Fruit fly (Drosophila melanogaster): ENCODE data around the gene Svil.

Gene Svil

dm6 chr3L:2360257-2360656 lies 17.2 kb upstream of the Svil start, which contains the start of gene CG13801:
TSS of gene CG13801 (plus strand) at chr3L:2360557.
- TF ChIP-seq sv (GFP tag; optimal IDR thresholded peaks at IDR 0.05) = no peak
- no peak for TF ChIP-seq CrebA (GFP tag; optimal IDR thresholded peaks at IDR 0.05; ENCODE audit: borderline replicate concordance)
- no peak for TF ChIP-seq foxo (GFP tag; optimal IDR thresholded peaks at IDR 0.05)
- no peak for TF ChIP-seq HLH106 (tag; optimal IDR thresholded peaks at IDR 0.05)
- no peak for TF ChIP-seq GATAd (GFP tag; optimal IDR thresholded peaks at IDR 0.05)
- TF ChIP-seq Hr78 (GFP tag; optimal IDR thresholded peaks at IDR 0.05) = no peak
- TF ChIP-seq lola (GFP tag; optimal IDR thresholded peaks at IDR 0.05) = no peak
- TF ChIP-seq dl (GFP tag; optimal IDR thresholded peaks at IDR 0.05; ENCODE audit: insufficient read depth in 1 of 2, partially characterized antibody in 2 of 2) = no peak
- TF ChIP-seq pan (optimal IDR thresholded peaks at IDR 0.05) = no peak
- TF ChIP-seq ey (GFP tag; optimal IDR thresholded peaks at IDR 0.05) = no peak
- no peak for TF ChIP-seq brk (GFP tag; optimal IDR thresholded peaks at IDR 0.05)
- TF ChIP-seq tai (GFP tag; optimal IDR thresholded peaks at IDR 0.05) = no peak
- no peak for TF ChIP-seq usp (GFP tag; optimal IDR thresholded peaks at IDR 0.05)
- no peak for TF ChIP-seq Vsx2 (GFP tag; optimal IDR thresholded peaks at IDR 0.05; ENCODE audit: partially characterized antibody)

DNA sequence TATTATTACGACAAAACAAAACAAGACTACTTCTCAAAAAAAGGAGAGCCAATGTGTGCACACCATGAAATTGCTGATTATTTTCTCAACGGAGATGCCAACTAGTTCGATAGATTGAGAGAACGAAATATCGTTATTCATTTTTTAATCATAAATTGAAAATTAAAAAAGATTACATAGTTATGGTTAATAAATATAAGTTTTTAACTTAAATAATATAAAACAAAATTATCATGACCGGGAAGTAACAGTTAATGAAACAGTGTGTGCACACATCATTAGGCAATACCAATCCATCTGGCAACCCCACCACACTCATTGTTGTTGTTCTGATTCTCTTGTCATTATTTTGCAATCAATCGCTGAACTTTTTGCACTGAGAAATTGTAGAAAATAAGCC lies 5.6 kb upstream of the Svil start, which contains the start of the genes CG1317 and CG8993:
Gene CG1317, minus strand, starts transcription at position 58 of the 400 bp plus-strand sequence.
Gene CG8993, plus strand, starts transcription at position 318 of the 400 bp plus-strand sequence.
- TF ChIP-seq fru (GFP tag; optimal IDR thresholded peaks at IDR 0.05) (no peak), tai (GFP tag; optimal IDR thresholded peaks at IDR 0.05) (no peak), CG32264 (GFP tag; optimal IDR thresholded peaks at IDR 0.05) (no peak), lola (GFP tag; optimal IDR thresholded peaks at IDR 0.05) (no peak), rgr (GFP tag; optimal IDR thresholded peaks at IDR 0.05) (peak; percentile 47), Sp1 (GFP tag; optimal IDR thresholded peaks at IDR 0.05) (peak; percentile 24), h (GFP tag; optimal IDR thresholded peaks at IDR 0.05) (no peak), sage (GFP tag; optimal IDR thresholded peaks at IDR 0.05) (no peak), Mio (GFP tag; optimal IDR thresholded peaks at IDR 0.05) (no peak), ey (GFP tag; optimal IDR thresholded peaks at IDR 0.05) (no peak), OdsH (GFP tag; optimal IDR thresholded peaks at IDR 0.05) (no peak), dl (GFP tag; optimal IDR thresholded peaks at IDR 0.05; ENCODE audit: insufficient read depth in 1 of 2, partially characterized antibody in 2 of 2) (no peak), dmrt93B (GFP tag; optimal IDR thresholded peaks at IDR 0.05) (no peak), Abd-B (GFP tag; optimal IDR thresholded peaks at IDR 0.05) (no peak), Vsx2 (GFP tag; optimal IDR thresholded peaks at IDR 0.05; ENCODE audit: partially characterized antibody) (no peak), Dif (GFP tag; optimal IDR thresholded peaks at IDR 0.05; ENCODE audit: partially characterized antibody) (no peak), CrebA (GFP tag; optimal IDR thresholded peaks at IDR 0.05; ENCODE audit: borderline replicate concordance) (no peak), CG9705 (GFP tag; optimal IDR thresholded peaks at IDR 0.05) (no peak), br (GFP tag; optimal IDR thresholded peaks at IDR 0.05) (no peak), pan (optimal IDR thresholded peaks at IDR 0.05) (no peak), Hr78 (GFP tag; optimal IDR thresholded peaks at IDR 0.05) (no peak), dsf (GFP tag; optimal IDR thresholded peaks at IDR 0.05; ENCODE audit: borderline replicate concordance) (no peak), psq (GFP tag; optimal IDR thresholded peaks at IDR 0.05) (peak; percentile 10), jim (GFP tag; optimal IDR thresholded peaks at IDR 0.05) (no peak), Hr83 (GFP tag; optimal IDR thresholded peaks at IDR 0.05; ENCODE audit: poor library complexity, severe bottlenecking) (no peak), foxo (GFP tag; optimal IDR thresholded peaks at IDR 0.05) (peak in 1 of 2 experiments; percentile 52), Rel (GFP tag; optimal IDR thresholded peaks at IDR 0.05) (no peak), Rel (tag; optimal IDR thresholded peaks at IDR 0.05) (no peak), N (GFP tag; optimal IDR thresholded peaks at IDR 0.05) (no peak), HLH106 (tag; optimal IDR thresholded peaks at IDR 0.05) (peak; percentile 49), usp (GFP tag; optimal IDR thresholded peaks at IDR 0.05) (no peak), Hnf4 (GFP tag; optimal IDR thresholded peaks at IDR 0.05) (no peak), woc (GFP tag; optimal IDR thresholded peaks at IDR 0.05) (peak; percentile 44), Jra (GFP tag; optimal IDR thresholded peaks at IDR 0.05) (no peak), brk (GFP tag; optimal IDR thresholded peaks at IDR 0.05) (no peak), sv (GFP tag; optimal IDR thresholded peaks at IDR 0.05) (peak; percentile 44), Myc (optimal IDR thresholded peaks at IDR 0.05) (peak; percentile 8), GATAd (GFP tag; optimal IDR thresholded peaks at IDR 0.05) (no peak), Dfd (GFP tag; optimal IDR thresholded peaks at IDR 0.05) (no peak)
